Worm (Caenorhabditis elegans): Measurements from ENCODE around the gene gst-15.

- no peak for TF ChIP-seq ama-1 (optimal IDR thresholded peaks at IDR 0.05)
- TF ChIP-seq hmg-4 (GFP tag; optimal IDR thresholded peaks at IDR 0.05) = no peak
Measured at ce11 chrII:13648230-13648629, 35.2 kb upstream of the gst-15 start, which contains the start of gene fbxa-169.
